Worm (Caenorhabditis elegans): Measurements from ENCODE around the gene spo-11.

Gene spo-11

DNA sequence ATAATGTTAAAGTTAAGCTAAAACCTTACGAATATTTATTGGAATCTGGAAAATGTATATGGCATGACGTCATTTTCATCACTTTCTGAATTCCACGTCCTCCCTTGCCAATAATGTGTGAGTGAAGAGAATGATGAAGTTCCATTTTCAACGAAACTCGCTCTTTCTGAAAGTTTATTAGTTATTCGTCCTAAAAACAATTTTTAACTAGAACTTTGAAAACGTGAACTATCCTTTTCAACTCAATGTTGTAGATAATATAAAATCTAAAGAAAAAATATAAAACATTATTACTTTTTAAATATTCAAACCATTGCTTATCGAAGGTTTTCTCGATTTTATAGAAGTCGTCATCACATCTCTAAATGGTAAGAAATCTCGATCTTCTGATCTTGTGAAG, 35.1 kb downstream of the spo-11 start, which contains the start of gene M7.7:
Gene M7.7 (plus strand): TSS at position 301 of the 400 bp plus-strand sequence.
- TF ChIP-seq elt-1 (tag; optimal IDR thresholded peaks at IDR 0.05) (no peak), nhr-23 (tag; optimal IDR thresholded peaks at IDR 0.05) (no peak), nhr-6 (tag; optimal IDR thresholded peaks at IDR 0.05) (no peak), nhr-12 (tag; optimal IDR thresholded peaks at IDR 0.05) (no peak), R02D3.7 (tag; optimal IDR thresholded peaks at IDR 0.05) (no peak), lin-11 (tag; optimal IDR thresholded peaks at IDR 0.05) (no peak), ceh-16 (tag; optimal IDR thresholded peaks at IDR 0.05) (no peak), ztf-11 (tag; optimal IDR thresholded peaks at IDR 0.05) (no peak), skn-1 (tag; optimal IDR thresholded peaks at IDR 0.05) (no peak), lin-39 (tag; optimal IDR thresholded peaks at IDR 0.05) (no peak), Y55F3AM.14 (GFP tag; optimal IDR thresholded peaks at IDR 0.05) (no peak), peb-1 (tag; optimal IDR thresholded peaks at IDR 0.05) (no peak), alr-1 (tag; optimal IDR thresholded peaks at IDR 0.05) (no peak), crh-2 (tag; optimal IDR thresholded peaks at IDR 0.05) (no peak), gmeb-1 (tag; optimal IDR thresholded peaks at IDR 0.05) (no peak)

ce11 chrIV:11083609-11084008, 41.1 kb downstream of the spo-11 start, which contains the start of gene klc-1:
Gene klc-1 (plus strand): TSS chrIV:11083735.
- TF ChIP-seq lsy-2 (tag; optimal IDR thresholded peaks at IDR 0.05) (peak in 1 of 2 experiments; percentile 63), F13H6.1 (tag; optimal IDR thresholded peaks at IDR 0.05) (no peak)

DNA sequence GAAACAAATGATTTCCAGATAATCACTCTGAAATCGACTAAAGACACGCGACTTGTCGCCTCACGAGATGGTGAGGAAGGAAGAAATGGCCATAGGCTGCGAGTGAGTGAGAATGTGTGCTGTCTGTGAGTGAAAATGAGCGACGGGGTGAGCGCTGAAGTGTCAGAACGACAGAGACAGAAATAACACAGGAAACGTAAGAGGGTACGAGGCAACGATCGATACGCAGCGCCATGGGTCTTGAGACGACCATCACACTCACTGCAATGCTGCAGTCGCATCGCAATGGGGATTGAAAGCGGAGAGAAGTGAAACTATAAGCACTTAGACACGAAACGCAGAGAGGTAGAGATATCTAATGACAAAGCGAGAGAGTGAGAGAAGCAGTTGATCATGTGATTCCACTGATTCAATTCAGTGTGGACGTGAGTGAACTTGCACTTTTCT, 41.9 kb downstream of the spo-11 start:
- peak; percentile 27 for TF ChIP-seq unc-39 (tag; optimal IDR thresholded peaks at IDR 0.05)
- TF ChIP-seq ztf-4 (tag; optimal IDR thresholded peaks at IDR 0.05): peak; percentile 91
- peak; percentile 3 for TF ChIP-seq skn-1 (tag; optimal IDR thresholded peaks at IDR 0.05)
- no peak for TF ChIP-seq ztf-1 (GFP tag; conservative IDR thresholded peaks at IDR 0.05)
- peak; percentile 44 for TF ChIP-seq ZK546.5 (tag; optimal IDR thresholded peaks at IDR 0.05)
- TF ChIP-seq aly-2 (tag; optimal IDR thresholded peaks at IDR 0.05): no peak
- peak; percentile 94 for TF ChIP-seq nhr-25 (tag; optimal IDR thresholded peaks at IDR 0.05)
- peak; percentile 83 for TF ChIP-seq Y55F3AM.14 (GFP tag; optimal IDR thresholded peaks at IDR 0.05)
- TF ChIP-seq sma-9 (GFP tag; optimal IDR thresholded peaks at IDR 0.05): peak; percentile 92
- TF ChIP-seq sma-9 (tag; optimal IDR thresholded peaks at IDR 0.05): no peak
- TF ChIP-seq alr-1 (tag; optimal IDR thresholded peaks at IDR 0.05): peak; percentile 62
- TF ChIP-seq nhr-77 (tag; optimal IDR thresholded peaks at IDR 0.05): no peak
- TF ChIP-seq lin-13 (GFP tag; optimal IDR thresholded peaks at IDR 0.05): peak; percentile 86
- TF ChIP-seq lin-39 (tag; optimal IDR thresholded peaks at IDR 0.05): peak; percentile 25
- TF ChIP-seq nhr-129 (tag; optimal IDR thresholded peaks at IDR 0.05): peak; percentile 98
- TF ChIP-seq crh-2 (tag; optimal IDR thresholded peaks at IDR 0.05): peak; percentile 91
- peak; percentile 85 for TF ChIP-seq fos-1 (tag; optimal IDR thresholded peaks at IDR 0.05)
- TF ChIP-seq nhr-11 (tag; optimal IDR thresholded peaks at IDR 0.05): no peak
- no peak for TF ChIP-seq nhr-10 (tag; optimal IDR thresholded peaks at IDR 0.05)
- TF ChIP-seq dmd-4 (tag; optimal IDR thresholded peaks at IDR 0.05): no peak
- TF ChIP-seq sem-4 (tag; optimal IDR thresholded peaks at IDR 0.05): peak; percentile 96
- no peak for TF ChIP-seq elt-1 (tag; optimal IDR thresholded peaks at IDR 0.05)
- peak; percentile 97 for TF ChIP-seq F13H6.1 (tag; optimal IDR thresholded peaks at IDR 0.05)
- peak; percentile 64 for TF ChIP-seq gmeb-1 (tag; optimal IDR thresholded peaks at IDR 0.05)
- no peak for TF ChIP-seq nhr-237 (tag; optimal IDR thresholded peaks at IDR 0.05)
- TF ChIP-seq blmp-1 (tag; optimal IDR thresholded peaks at IDR 0.05; ENCODE audit: insufficient read depth): peak; percentile 92
- peak; percentile 91 for TF ChIP-seq sma-3 (GFP tag; optimal IDR thresholded peaks at IDR 0.05)
- peak; percentile 93 for TF ChIP-seq mab-5 (tag; optimal IDR thresholded peaks at IDR 0.05)
- TF ChIP-seq unc-62 (GFP tag; optimal IDR thresholded peaks at IDR 0.05): peak; percentile 21
- peak; percentile 90 for TF ChIP-seq ama-1 (optimal IDR thresholded peaks at IDR 0.05)
- no peak for TF ChIP-seq ceh-16 (tag; optimal IDR thresholded peaks at IDR 0.05)
- peak; percentile 60 for TF ChIP-seq ceh-82 (tag; optimal IDR thresholded peaks at IDR 0.05)
- TF ChIP-seq lin-11 (tag; optimal IDR thresholded peaks at IDR 0.05): peak; percentile 94
- TF ChIP-seq nhr-21 (tag; optimal IDR thresholded peaks at IDR 0.05): peak; percentile 96
- peak; percentile 76 to 94 for TF ChIP-seq lsy-2 (tag; optimal IDR thresholded peaks at IDR 0.05)
- peak; percentile 99 for TF ChIP-seq zag-1 (tag; optimal IDR thresholded peaks at IDR 0.05)
- peak; percentile 61 to 84 for TF ChIP-seq mdl-1 (tag; optimal IDR thresholded peaks at IDR 0.05)
- no peak for TF ChIP-seq nhr-12 (tag; optimal IDR thresholded peaks at IDR 0.05)
- no peak for TF ChIP-seq elt-3 (tag; optimal IDR thresholded peaks at IDR 0.05)
- TF ChIP-seq nhr-6 (tag; optimal IDR thresholded peaks at IDR 0.05): peak; percentile 95
- TF ChIP-seq nhr-23 (tag; optimal IDR thresholded peaks at IDR 0.05): peak; percentile 42
- peak; percentile 62 for TF ChIP-seq snpc-4 (tag; optimal IDR thresholded peaks at IDR 0.05)
- no peak for TF ChIP-seq mbf-1 (tag; optimal IDR thresholded peaks at IDR 0.05)
- TF ChIP-seq C34F6.9 (tag; optimal IDR thresholded peaks at IDR 0.05): peak; percentile 99
- peak; percentile 93 for TF ChIP-seq egl-27 (tag; optimal IDR thresholded peaks at IDR 0.05)
- TF ChIP-seq peb-1 (tag; optimal IDR thresholded peaks at IDR 0.05): no peak
- TF ChIP-seq R02D3.7 (tag; optimal IDR thresholded peaks at IDR 0.05): no peak
- TF ChIP-seq unc-55 (GFP tag; optimal IDR thresholded peaks at IDR 0.05): peak; percentile 94

Data from whole organism, L2 larva.